Worm (Caenorhabditis elegans) whole organism, young adult: ENCODE results near the gene M163.11.

Experiments
- F37B4.10 ChIP-seq: fragments of 200-800 bp; sonication (Bioruptor generic); IDR thresholded peaks from 2 replicates; pipeline ENCODE4 v1.3.6; 2022; ENCODE audit warnings: missing genetic modification characterization, missing compliant biosample characterization
- aptf-3 ChIP-seq: fragments of 200-800 bp; sonication (Bioruptor generic); IDR thresholded peaks from 2 replicates; pipeline ENCODE4 v1.3.6; 2022; ENCODE audit warnings: missing genetic modification characterization, missing compliant biosample characterization
- him-1 ChIP-seq: sonication (generic microtip); optimal IDR thresholded peaks from 2 replicates; lab custom pipeline; 2016; ENCODE audit warnings: missing genotype, missing genetic modification reagents, missing genetic modification characterization, missing compliant biosample characterization
- pha-4 ChIP-seq: fragments of 150-350 bp; sonication (generic microtip); optimal IDR thresholded peaks from 2 replicates; lab custom pipeline; 2014; ENCODE audit warnings: missing biosample characterization, missing genetic modification reagents, missing genetic modification characterization
- rcor-1 ChIP-seq: fragments of 200-800 bp; sonication (Bioruptor generic); IDR thresholded peaks from 2 replicates; pipeline ENCODE4 v1.3.6; 2022; ENCODE audit warnings: missing genetic modification reagents, missing genetic modification characterization, missing compliant biosample characterization
- snpc-3.4 ChIP-seq: sonication (generic microtip); optimal IDR thresholded peaks from 2 replicates; lab custom pipeline; 2017; ENCODE audit warnings: missing genetic modification characterization, mild to moderate bottlenecking, missing compliant biosample characterization, antibody characterized with exemption, moderate library complexity, missing genotype, missing genetic modification reagents

DNA sequence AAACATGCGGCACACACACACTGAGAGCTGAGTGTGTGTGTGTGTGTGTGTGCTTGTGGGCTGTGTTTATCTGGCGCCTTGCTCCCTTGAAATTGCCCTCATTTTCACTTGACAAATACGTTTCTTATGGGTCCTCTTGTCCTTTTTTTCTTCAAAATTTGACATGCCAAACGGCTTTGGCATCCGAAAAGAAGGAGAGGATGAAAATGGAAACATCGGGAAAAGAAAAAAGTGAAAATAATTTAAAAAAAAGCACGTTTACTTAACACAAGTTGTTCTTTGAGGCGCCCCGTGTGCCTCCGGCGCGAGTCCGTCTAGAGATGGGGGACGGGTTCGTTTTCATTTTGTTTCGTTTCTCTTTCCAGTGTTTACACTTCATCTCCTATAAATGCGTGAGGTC is 15.9 kb downstream of the M163.11 start:
- TF ChIP-seq rcor-1 (GFP tag; lab: Robert Waterston, UW), result no peak
- TF ChIP-seq aptf-3 (GFP tag; lab: Robert Waterston, UW), result no peak
- TF ChIP-seq pha-4 (tag; lab: Kevin White, UChicago), result no peak
- no peak for TF ChIP-seq F37B4.10 (GFP tag; lab: Robert Waterston, UW)
- TF ChIP-seq snpc-3.4, result no peak
- TF ChIP-seq him-1, result no peak
